Worm (Caenorhabditis elegans) whole organism, L2 larva: ENCODE measurements around the gene lab-2.
A peak's percentile ranks its signal among the peaks of the same experiment; 100 is the strongest.

Experiments used
- ZK546.5 ChIP-seq: sonication (generic microtip); optimal IDR thresholded peaks from 2 replicates; lab custom pipeline; 2017; ENCODE audit warnings: missing biosample characterization, missing genetic modification characterization
- aly-2 ChIP-seq: fragments of 150-350 bp; optimal IDR thresholded peaks from 2 replicates; lab custom pipeline; 2014; ENCODE audit warnings: missing biosample characterization, missing genetic modification characterization
- ama-1 ChIP-seq: fragments of 150-350 bp; optimal IDR thresholded peaks from 2 replicates; lab custom pipeline; 2018; ENCODE audit warnings: inconsistent platforms
- egl-27 ChIP-seq: sonication (generic microtip); optimal IDR thresholded peaks from 3 replicates; lab custom pipeline; 2017; ENCODE audit warnings: missing biosample characterization, missing genetic modification reagents, missing genetic modification characterization
- elt-3 ChIP-seq: sonication (generic microtip); optimal IDR thresholded peaks from 2 replicates; lab custom pipeline; 2017; ENCODE audit warnings: missing biosample characterization, missing genetic modification characterization
- lin-11 ChIP-seq: fragments of 150-350 bp; sonication (generic microtip); optimal IDR thresholded peaks from 2 replicates; lab custom pipeline; 2014; ENCODE audit warnings: missing biosample characterization, missing genetic modification characterization, inconsistent platforms, mixed read lengths
- lin-39 ChIP-seq: fragments of 150-350 bp; optimal IDR thresholded peaks from 2 replicates; lab custom pipeline; 2014; ENCODE audit warnings: missing biosample characterization, missing genetic modification reagents, missing genetic modification characterization
- lsy-2 ChIP-seq, 2 experiments: fragments of 150-350 bp in 1 of 2; sonication (generic microtip) in 1 of 2; optimal IDR thresholded peaks; 2 replicates each; lab custom pipeline; 2014 to 2017; ENCODE audit warnings: missing biosample characterization in 2 of 2, missing genetic modification characterization in 2 of 2
- mdl-1 ChIP-seq, 2 experiments: fragments of 150-350 bp in 1 of 2; sonication (generic microtip) in 1 of 2; optimal IDR thresholded peaks; 2 replicates each; lab custom pipeline; 2017; ENCODE audit warnings: missing biosample characterization in 2 of 2, missing genetic modification characterization in 2 of 2
- nhr-11 ChIP-seq: fragments of 150-350 bp; optimal IDR thresholded peaks from 2 replicates; lab custom pipeline; 2014; ENCODE audit warnings: missing biosample characterization, missing genetic modification characterization
- nhr-12 ChIP-seq: fragments of 150-350 bp; optimal IDR thresholded peaks from 2 replicates; lab custom pipeline; 2014; ENCODE audit warnings: missing biosample characterization, missing genetic modification characterization
- nhr-6 ChIP-seq: fragments of 150-350 bp; optimal IDR thresholded peaks from 2 replicates; lab custom pipeline; 2014; ENCODE audit warnings: missing biosample characterization, missing genetic modification characterization
- zag-1 ChIP-seq: fragments of 150-350 bp; optimal IDR thresholded peaks from 2 replicates; lab custom pipeline; 2014; ENCODE audit warnings: missing biosample characterization, missing genetic modification characterization
- ztf-11 ChIP-seq: sonication (generic microtip); optimal IDR thresholded peaks from 2 replicates; lab custom pipeline; 2017; ENCODE audit warnings: missing biosample characterization, missing genetic modification characterization

DNA sequence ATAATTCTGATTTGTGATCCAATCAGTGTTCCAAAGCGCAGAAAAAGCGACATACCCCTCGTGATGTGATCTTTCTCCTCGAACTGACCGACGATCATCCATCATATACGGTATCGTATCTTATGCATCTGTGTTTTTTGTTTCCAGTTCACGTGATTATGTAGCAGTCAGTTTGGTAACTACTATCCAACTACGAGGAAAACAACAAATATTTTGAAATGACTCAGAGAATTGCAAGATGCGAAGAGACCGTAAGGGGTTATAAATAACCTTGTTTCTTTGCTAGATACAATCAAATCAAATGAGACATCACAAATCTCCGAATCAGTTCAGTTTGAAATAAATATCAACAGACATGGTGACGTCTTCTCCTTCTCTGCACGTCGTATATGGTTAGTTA lies 29.2 kb downstream of the lab-2 start:
- TF ChIP-seq ztf-11 (no peak), nhr-12 (tag; lab: Kevin White, UChicago) (no peak), lsy-2 (tag; optimal IDR thresholded peaks at IDR 0.05; lab: Kevin White, UChicago) (peak in 1 of 2 experiments; percentile 71), elt-3 (tag; lab: Kevin White, UChicago) (no peak), lin-11 (tag; lab: Kevin White, UChicago) (no peak), zag-1 (tag; lab: Kevin White, UChicago) (no peak), ama-1 (lab: Kevin White, UChicago) (no peak), nhr-6 (tag; lab: Kevin White, UChicago) (peak; percentile 51), mdl-1 (tag; optimal IDR thresholded peaks at IDR 0.05; lab: Kevin White, UChicago) (peak in 1 of 2 experiments; percentile 32), aly-2 (tag; lab: Kevin White, UChicago) (no peak), nhr-11 (tag; lab: Kevin White, UChicago) (no peak), lin-39 (tag; lab: Kevin White, UChicago) (no peak), egl-27 (no peak), ZK546.5 (tag; lab: Kevin White, UChicago) (no peak)
